Fruit fly (Drosophila melanogaster) whole organism, embryonic: ENCODE measurements around the gene Lrrk.

Experiments
- ATbp ChIP-seq: fragments of 200-800 bp; sonication (Bioruptor generic); optimal IDR thresholded peaks from 2 replicates; lab custom pipeline; 2017; ENCODE audit warnings: missing biosample characterization, mild to moderate bottlenecking, missing genetic modification characterization, missing genetic modification reagents
- Abd-B ChIP-seq: fragments of 200-800 bp; sonication (Bioruptor generic); optimal IDR thresholded peaks from 2 replicates; lab custom pipeline; 2018; ENCODE audit warnings: missing biosample characterization, mild to moderate bottlenecking, missing genetic modification characterization, moderate library complexity
- Awh ChIP-seq: fragments of 200-800 bp; sonication (Bioruptor generic); IDR thresholded peaks from 2 replicates; pipeline ENCODE4, ENCODE4 v1.3.6; 2022; ENCODE audit warnings: missing biosample characterization, missing genetic modification characterization
- BtbVII ChIP-seq: fragments of 200-800 bp; sonication (Bioruptor generic); optimal IDR thresholded peaks from 3 replicates; lab custom pipeline; 2017; ENCODE audit warnings: missing biosample characterization, mild to moderate bottlenecking, missing genetic modification characterization
- CG10209 ChIP-seq: fragments of 200-800 bp; sonication (Bioruptor generic); optimal IDR thresholded peaks from 3 replicates; lab custom pipeline; 2017; ENCODE audit warnings: missing biosample characterization, mild to moderate bottlenecking, missing genetic modification characterization, missing genetic modification reagents
- CG10366 ChIP-seq: fragments of 200-800 bp; sonication (Bioruptor generic); IDR thresholded peaks from 2 replicates; pipeline ENCODE4 v1.3.6; 2022; ENCODE audit warnings: missing biosample characterization, missing genetic modification characterization
- CG10565 ChIP-seq: fragments of 200-800 bp; sonication (Bioruptor generic); optimal IDR thresholded peaks from 3 replicates; lab custom pipeline; 2016; ENCODE audit warnings: missing biosample characterization, mild to moderate bottlenecking, missing genetic modification characterization
- CG11247 ChIP-seq: fragments of 200-800 bp; sonication (Bioruptor generic); IDR thresholded peaks from 2 replicates; pipeline ENCODE4 v1.3.6; 2022; ENCODE audit warnings: missing biosample characterization, missing genetic modification characterization
- CG11695 ChIP-seq: fragments of 200-800 bp; sonication (Bioruptor generic); IDR thresholded peaks from 3 replicates; pipeline ENCODE4 v1.3.6; 2022; ENCODE audit warnings: missing biosample characterization, missing genetic modification characterization
- CG13123 ChIP-seq: fragments of 200-800 bp; sonication (Bioruptor generic); optimal IDR thresholded peaks from 2 replicates; lab custom pipeline; 2016; ENCODE audit warnings: missing biosample characterization, missing genetic modification characterization
- CG13287 ChIP-seq: fragments of 200-800 bp; sonication (Bioruptor generic); IDR thresholded peaks from 2 replicates; pipeline ENCODE4 v1.3.6; 2022; ENCODE audit warnings: missing biosample characterization, missing genetic modification characterization; ENCODE audit not compliant: partially characterized antibody
- CG13894 ChIP-seq: fragments of 200-800 bp; sonication (Bioruptor generic); optimal IDR thresholded peaks from 3 replicates; lab custom pipeline; 2018; ENCODE audit warnings: missing biosample characterization, mild to moderate bottlenecking, missing genetic modification characterization, moderate library complexity
- CG14965 ChIP-seq: fragments of 200-800 bp; sonication (Bioruptor generic); optimal IDR thresholded peaks from 2 replicates; lab custom pipeline; 2016; ENCODE audit warnings: missing biosample characterization, missing genetic modification characterization, borderline replicate concordance
- CG16815 ChIP-seq: fragments of 200-800 bp; sonication (Bioruptor generic); optimal IDR thresholded peaks from 3 replicates; lab custom pipeline; 2017; ENCODE audit warnings: missing biosample characterization, mild to moderate bottlenecking, missing genetic modification characterization
- CG17328 ChIP-seq: fragments of 200-800 bp; sonication (Bioruptor generic); IDR thresholded peaks from 2 replicates; pipeline ENCODE4 v1.3.6; 2022; ENCODE audit warnings: missing biosample characterization, missing genetic modification characterization
- CG17612 ChIP-seq: fragments of 200-800 bp; sonication (Bioruptor generic); IDR thresholded peaks from 2 replicates; pipeline ENCODE4 v1.3.6; 2022; ENCODE audit warnings: missing biosample characterization, missing genetic modification characterization
- CG17802 ChIP-seq: fragments of 200-800 bp; sonication (Bioruptor generic); optimal IDR thresholded peaks from 2 replicates; lab custom pipeline; 2018; ENCODE audit warnings: missing biosample characterization, mild to moderate bottlenecking, missing genetic modification characterization, moderate library complexity
- CG18011 ChIP-seq: fragments of 200-800 bp; sonication (Bioruptor generic); optimal IDR thresholded peaks from 2 replicates; lab custom pipeline; 2017; ENCODE audit warnings: missing biosample characterization, missing genetic modification characterization, mild to moderate bottlenecking, moderate library complexity, missing genotype
- CG18476 ChIP-seq: fragments of 200-800 bp; sonication (Bioruptor generic); optimal IDR thresholded peaks from 2 replicates; lab custom pipeline; 2016; ENCODE audit warnings: missing biosample characterization, mild to moderate bottlenecking, missing genetic modification characterization
- CG18599 ChIP-seq: fragments of 200-800 bp; sonication (Bioruptor generic); optimal IDR thresholded peaks from 3 replicates; lab custom pipeline; 2017; ENCODE audit warnings: missing biosample characterization, missing genetic modification characterization, mild to moderate bottlenecking, moderate library complexity, missing genetic modification reagents
- CG33213 ChIP-seq: fragments of 200-800 bp; sonication (Bioruptor generic); optimal IDR thresholded peaks from 3 replicates; lab custom pipeline; 2016; ENCODE audit warnings: missing biosample characterization, missing genetic modification characterization
- CG3726 ChIP-seq: fragments of 200-800 bp; sonication (Bioruptor generic); IDR thresholded peaks from 3 replicates; pipeline ENCODE4, ENCODE4 v1.3.6; 2022; ENCODE audit warnings: missing biosample characterization, missing genetic modification characterization
- CG4404 ChIP-seq: fragments of 200-800 bp; sonication (Bioruptor generic); IDR thresholded peaks from 2 replicates; pipeline ENCODE4 v1.3.6; 2022; ENCODE audit warnings: missing biosample characterization, missing genetic modification characterization
- CG5953 ChIP-seq: fragments of 200-800 bp; sonication (Bioruptor generic); IDR thresholded peaks from 2 replicates; pipeline ENCODE4 v1.3.6; 2022; ENCODE audit warnings: missing biosample characterization, missing genetic modification characterization
- CG6765 ChIP-seq: fragments of 200-800 bp; sonication (Bioruptor generic); optimal IDR thresholded peaks from 3 replicates; lab custom pipeline; 2017; ENCODE audit warnings: missing biosample characterization, mild to moderate bottlenecking, missing genetic modification characterization
- CG8290 ChIP-seq, 3 experiments: fragments of 200-800 bp; sonication (Bioruptor generic); optimal IDR thresholded peaks; 2 replicates each; lab custom pipeline; 2016 to 2019; ENCODE audit warnings: missing biosample characterization in 3 of 3, missing genetic modification characterization in 3 of 3, mild to moderate bottlenecking in 2 of 3, moderate library complexity in 1 of 3
- CG9727 ChIP-seq: fragments of 200-800 bp; sonication (Bioruptor generic); optimal IDR thresholded peaks from 3 replicates; lab custom pipeline; 2017; ENCODE audit warnings: missing biosample characterization, mild to moderate bottlenecking, missing genetic modification characterization
- CG9817 ChIP-seq: fragments of 200-800 bp; sonication (Bioruptor generic); optimal IDR thresholded peaks from 2 replicates; lab custom pipeline; 2018; ENCODE audit warnings: missing biosample characterization, mild to moderate bottlenecking, missing genetic modification characterization, moderate library complexity
- Hmr ChIP-seq: fragments of 200-800 bp; sonication (Bioruptor generic); optimal IDR thresholded peaks from 3 replicates; lab custom pipeline; 2017; ENCODE audit warnings: mild to moderate bottlenecking, missing biosample characterization, missing genetic modification reagents, missing genetic modification characterization
- Hr3 ChIP-seq: fragments of 200-800 bp; sonication (Bioruptor generic); optimal IDR thresholded peaks from 3 replicates; lab custom pipeline; 2016; ENCODE audit warnings: missing biosample characterization, missing genetic modification characterization
- Hsf ChIP-seq: fragments of 200-800 bp; sonication (Bioruptor generic); optimal IDR thresholded peaks from 3 replicates; lab custom pipeline; 2016; ENCODE audit warnings: missing biosample characterization, missing genetic modification characterization
- MTF-1 ChIP-seq: fragments of 200-800 bp; sonication (Bioruptor generic); optimal IDR thresholded peaks from 2 replicates; lab custom pipeline; 2018; ENCODE audit warnings: missing biosample characterization, mild to moderate bottlenecking, missing genetic modification characterization, borderline replicate concordance
- NFAT ChIP-seq: fragments of 200-800 bp; sonication (Bioruptor generic); IDR thresholded peaks from 2 replicates; pipeline ENCODE4 v1.3.6; 2022; ENCODE audit warnings: missing biosample characterization, missing genetic modification characterization
- Sry-δ ChIP-seq: fragments of 200-800 bp; sonication (Bioruptor generic); optimal IDR thresholded peaks from 2 replicates; lab custom pipeline; 2016; ENCODE audit warnings: missing biosample characterization, missing genetic modification characterization
- cad ChIP-seq: fragments of >200 bp; optimal IDR thresholded peaks from 2 replicates; lab custom pipeline; 2017; ENCODE audit warnings: missing biosample characterization, missing genetic modification characterization
- cato ChIP-seq: fragments of 200-800 bp; sonication (Bioruptor generic); optimal IDR thresholded peaks from 2 replicates; lab custom pipeline; 2016; ENCODE audit warnings: missing biosample characterization, missing genetic modification characterization, borderline replicate concordance
- caup ChIP-seq: fragments of 200-800 bp; sonication (Bioruptor generic); optimal IDR thresholded peaks from 3 replicates; lab custom pipeline; 2017; ENCODE audit warnings: missing biosample characterization, mild to moderate bottlenecking, missing genetic modification characterization, moderate library complexity; ENCODE audit not compliant: severe bottlenecking
- fd102C ChIP-seq: fragments of 200-800 bp; sonication (Bioruptor generic); optimal IDR thresholded peaks from 2 replicates; lab custom pipeline; 2018; ENCODE audit warnings: missing biosample characterization, mild to moderate bottlenecking, missing genetic modification characterization, moderate library complexity
- fd96Cb ChIP-seq: fragments of 200-800 bp; sonication (Bioruptor generic); optimal IDR thresholded peaks from 2 replicates; lab custom pipeline; 2018; ENCODE audit warnings: missing biosample characterization, mild to moderate bottlenecking, missing genetic modification characterization, moderate library complexity
- fru ChIP-seq: fragments of >200 bp; optimal IDR thresholded peaks from 2 replicates; lab custom pipeline; 2017
- grn ChIP-seq: fragments of 200-800 bp; sonication (Bioruptor generic); optimal IDR thresholded peaks from 3 replicates; lab custom pipeline; 2017; ENCODE audit warnings: missing biosample characterization, missing genetic modification characterization
- hb ChIP-seq: fragments of 200-800 bp; sonication (Bioruptor generic); IDR thresholded peaks from 3 replicates; pipeline ENCODE4 v1.3.6; 2022; ENCODE audit warnings: missing biosample characterization, missing genetic modification characterization; ENCODE audit not compliant: partially characterized antibody
- ken ChIP-seq: fragments of 200-800 bp; sonication (Bioruptor generic); IDR thresholded peaks from 3 replicates; pipeline ENCODE4 v1.3.6; 2022; ENCODE audit warnings: missing biosample characterization, missing genetic modification characterization
- mld ChIP-seq: fragments of 200-800 bp; sonication (Bioruptor generic); IDR thresholded peaks from 3 replicates; pipeline ENCODE4 v1.3.6; 2022; ENCODE audit warnings: missing biosample characterization, missing genetic modification characterization; ENCODE audit not compliant: partially characterized antibody
- pnt ChIP-seq: fragments of 200-800 bp; sonication (Bioruptor generic); optimal IDR thresholded peaks from 3 replicates; lab custom pipeline; 2016; ENCODE audit warnings: missing biosample characterization, missing genetic modification characterization
- repo ChIP-seq: fragments of 200-800 bp; sonication (Bioruptor generic); optimal IDR thresholded peaks from 2 replicates; lab custom pipeline; 2016; ENCODE audit warnings: missing biosample characterization, missing genetic modification characterization
- sens-2 ChIP-seq: fragments of 200-800 bp; sonication (Bioruptor generic); IDR thresholded peaks from 2 replicates; pipeline ENCODE4 v1.3.6; 2022; ENCODE audit warnings: missing biosample characterization, missing genetic modification characterization
- seq ChIP-seq: fragments of 200-800 bp; sonication (Bioruptor generic); IDR thresholded peaks from 2 replicates; pipeline ENCODE4 v1.3.6; 2022; ENCODE audit warnings: missing biosample characterization, missing genetic modification characterization
- zen2 ChIP-seq: fragments of 200-800 bp; sonication (Bioruptor generic); IDR thresholded peaks from 3 replicates; pipeline ENCODE4 v1.3.6; 2022; ENCODE audit warnings: missing biosample characterization, missing genetic modification characterization; ENCODE audit not compliant: partially characterized antibody

The Lrrk gene

DNA sequence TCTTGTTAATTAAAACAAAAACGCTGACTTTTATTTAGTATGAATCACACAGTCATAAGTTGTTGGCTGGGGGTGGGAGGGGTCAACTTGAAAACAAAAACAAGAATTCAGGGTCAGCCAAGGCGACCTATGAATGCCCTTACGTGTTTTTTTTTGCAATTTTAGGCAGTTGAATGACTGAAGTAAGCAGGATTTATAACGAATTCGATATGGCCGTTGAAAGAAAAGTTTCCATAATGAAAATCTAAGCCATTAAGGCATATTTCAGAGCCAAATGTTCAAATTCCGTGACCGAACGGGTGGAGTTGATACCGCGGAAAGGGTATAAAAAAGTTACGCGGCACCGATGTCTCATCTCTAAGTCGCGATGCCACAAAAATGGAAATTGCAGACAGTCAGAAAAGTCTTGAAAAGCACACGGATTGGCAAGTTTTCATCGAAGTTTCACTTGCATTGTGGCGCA lies 1.3 kb upstream of the Lrrk start (continued):
- no peak for TF ChIP-seq fd102C
- peak; percentile 69; the same call in 2 of the 3 replicates for TF ChIP-seq ken
- peak; percentile 12 for TF ChIP-seq repo
- TF ChIP-seq Hr3, result peak; percentile 66
- TF ChIP-seq Hsf (GFP tag; lab: Kevin White, UChicago), result peak; percentile 68
- TF ChIP-seq Sry-δ (GFP tag; lab: Kevin White, UChicago), result peak; percentile 64
- TF ChIP-seq hb, result no peak
- no peak for TF ChIP-seq MTF-1 (GFP tag; lab: Kevin White, UChicago)
- peak; percentile 69; the same call in 1 of the 3 replicates for TF ChIP-seq CG11695 (GFP tag; lab: Robert Waterston, UW)
- TF ChIP-seq CG13123 (GFP tag; lab: Kevin White, UChicago), result peak; percentile 56
- peak; percentile 44; the same call in 1 of the 2 replicates for TF ChIP-seq CG17612 (GFP tag; lab: Robert Waterston, UW)
- TF ChIP-seq CG17328, result peak; percentile 61; the same call in 1 of the 2 replicates
- TF ChIP-seq CG14965, result peak; percentile 29
- no peak for TF ChIP-seq fru (lab: Kevin White, UChicago)
- peak; percentile 59 for TF ChIP-seq CG11247
- TF ChIP-seq seq (GFP tag; lab: Robert Waterston, UW), result peak; percentile 72
- TF ChIP-seq fd96Cb (tag; lab: Kevin White, UChicago), result peak; percentile 59
- TF ChIP-seq CG10209, result no peak
- TF ChIP-seq CG5953 (GFP tag; lab: Robert Waterston, UW), result no peak
- TF ChIP-seq CG10366 (GFP tag; lab: Robert Waterston, UW), result peak; percentile 68; the same call in 1 of the 2 replicates
- TF ChIP-seq cad (GFP tag; lab: Kevin White, UChicago), result no peak
- no peak for TF ChIP-seq sens-2 (GFP tag; lab: Robert Waterston, UW)
- TF ChIP-seq CG17802 (tag; lab: Kevin White, UChicago), result no peak
- TF ChIP-seq CG18011 (GFP tag; lab: Kevin White, UChicago), result peak; percentile 16
- no peak for TF ChIP-seq CG8290 (GFP tag; optimal IDR thresholded peaks at IDR 0.05; lab: Kevin White, UChicago)
- TF ChIP-seq CG8290 (tag; optimal IDR thresholded peaks at IDR 0.05; lab: Kevin White, UChicago), result no peak
- TF ChIP-seq CG33213, result peak; percentile 33
- no peak for TF ChIP-seq CG18599
- peak; percentile 32 for TF ChIP-seq cato (GFP tag; lab: Kevin White, UChicago)
- 0 out of 3 replicates have a peak, but pooled peaks have one; percentile 49 for TF ChIP-seq CG3726 (GFP tag; lab: Robert Waterston, UW)
- TF ChIP-seq Hmr (GFP tag; lab: Kevin White, UChicago), result no peak
- peak; percentile 43; the same call in 1 of the 2 replicates for TF ChIP-seq CG4404 (GFP tag; lab: Robert Waterston, UW)
- TF ChIP-seq zen2, result no peak
- TF ChIP-seq CG6765, result peak; percentile 39
- no peak for TF ChIP-seq CG9817 (tag; lab: Kevin White, UChicago)
- TF ChIP-seq NFAT (GFP tag; lab: Robert Waterston, UW), result peak; percentile 42; the same call in 1 of the 2 replicates
- TF ChIP-seq CG13287, result no peak; the same call in 1 of the 2 replicates
- TF ChIP-seq CG10565 (GFP tag; lab: Kevin White, UChicago), result no peak
- no peak for TF ChIP-seq caup (GFP tag; lab: Kevin White, UChicago)
- peak; percentile 65 for TF ChIP-seq ATbp
- no peak for TF ChIP-seq grn (GFP tag; lab: Kevin White, UChicago)
- peak; percentile 27 for TF ChIP-seq CG16815 (GFP tag; lab: Kevin White, UChicago)
- TF ChIP-seq Awh (GFP tag; lab: Robert Waterston, UW), result 0 out of 2 replicates have a peak, but pooled peaks have one; percentile 39
- TF ChIP-seq BtbVII, result peak; percentile 68
- no peak for TF ChIP-seq Abd-B (GFP tag; lab: Kevin White, UChicago)
- no peak for TF ChIP-seq CG9727 (GFP tag; lab: Kevin White, UChicago)
- TF ChIP-seq mld (GFP tag; lab: Robert Waterston, UW), result no peak
- TF ChIP-seq CG13894 (tag; lab: Kevin White, UChicago), result no peak
- TF ChIP-seq pnt (GFP tag; lab: Kevin White, UChicago), result peak; percentile 44
- peak; percentile 22 for TF ChIP-seq CG18476 (GFP tag; lab: Kevin White, UChicago)
